Worm (Caenorhabditis elegans) whole organism, L4 larva: ENCODE data around the gene C26B9.1.
A peak's percentile ranks its signal among the peaks of the same experiment; 100 is the strongest.

Source experiments
- F37D6.2 ChIP-seq: sonication (generic microtip); optimal IDR thresholded peaks from 2 replicates; lab custom pipeline; 2016; ENCODE audit warnings: mild to moderate bottlenecking, missing genetic modification characterization, missing compliant biosample characterization
- F44E2.7 ChIP-seq: fragments of 200-800 bp; sonication (Bioruptor generic); IDR thresholded peaks from 2 replicates; pipeline ENCODE4 v2.1.2; 2022; ENCODE audit warnings: missing genetic modification characterization, missing compliant biosample characterization
- Y48G9A.11 ChIP-seq: fragments of 200-800 bp; sonication (Bioruptor generic); IDR thresholded peaks from 2 replicates; pipeline ENCODE4 v1.3.6; 2022; ENCODE audit warnings: missing genetic modification reagents, missing genetic modification characterization, missing compliant biosample characterization
- Y5F2A.4 ChIP-seq: fragments of 200-800 bp; sonication (Bioruptor generic); optimal IDR thresholded peaks from 2 replicates; lab custom pipeline; 2018; ENCODE audit warnings: mild to moderate bottlenecking, missing genetic modification characterization, missing compliant biosample characterization
- ZK337.2 ChIP-seq: fragments of 200-800 bp; sonication (Bioruptor generic); IDR thresholded peaks from 2 replicates; pipeline ENCODE4 v1.3.6; 2022; ENCODE audit warnings: missing genetic modification reagents, missing genetic modification characterization, missing compliant biosample characterization
- aha-1 ChIP-seq: fragments of 150-350 bp; peaks from one replicate; lab custom pipeline; 2014; ENCODE audit warnings: missing biosample characterization, missing genetic modification characterization
- ama-1 ChIP-seq: fragments of 150-350 bp; optimal IDR thresholded peaks from 2 replicates; lab custom pipeline; 2014; ENCODE audit warnings: inconsistent platforms, mixed read lengths
- cey-2 ChIP-seq: sonication (generic microtip); optimal IDR thresholded peaks from 3 replicates; lab custom pipeline; 2017; ENCODE audit warnings: missing genetic modification characterization, mild to moderate bottlenecking, missing compliant biosample characterization, antibody characterized with exemption, borderline replicate concordance; ENCODE audit not compliant: insufficient read depth
- daf-16 ChIP-seq, 3 experiments: sonication (generic microtip); optimal IDR thresholded peaks; 2 replicates each; lab custom pipeline; 2016 to 2017; ENCODE audit warnings: missing genetic modification characterization in 3 of 3, missing genetic modification reagents in 3 of 3, mild to moderate bottlenecking in 2 of 3, missing compliant biosample characterization in 2 of 3, missing biosample characterization in 1 of 3, moderate library complexity in 1 of 3
- dmd-6 ChIP-seq: fragments of 200-800 bp; sonication (Bioruptor generic); IDR thresholded peaks from 2 replicates; pipeline ENCODE4 v1.3.6; 2022; ENCODE audit warnings: missing genetic modification reagents, missing genetic modification characterization, missing compliant biosample characterization
- dmd-8 ChIP-seq: fragments of 200-800 bp; sonication (Bioruptor generic); IDR thresholded peaks from 2 replicates; pipeline ENCODE4 v1.3.6; 2022; ENCODE audit warnings: missing genetic modification characterization, missing compliant biosample characterization
- dmd-9 ChIP-seq: fragments of 200-800 bp; sonication (Bioruptor generic); IDR thresholded peaks from 2 replicates; pipeline ENCODE4 v1.3.6; 2022; ENCODE audit warnings: missing genetic modification reagents, missing genetic modification characterization, missing compliant biosample characterization
- duxl-1 ChIP-seq: sonication (generic microtip); optimal IDR thresholded peaks from 2 replicates; lab custom pipeline; 2016; ENCODE audit warnings: mild to moderate bottlenecking, missing genetic modification characterization, moderate library complexity, missing compliant biosample characterization; ENCODE audit not compliant: poor library complexity
- dve-1 ChIP-seq: sonication (generic microtip); optimal IDR thresholded peaks from 2 replicates; lab custom pipeline; 2017; ENCODE audit warnings: antibody characterized with exemption, mild to moderate bottlenecking, missing genetic modification characterization, missing compliant biosample characterization; ENCODE audit not compliant: insufficient read depth
- egl-27 ChIP-seq: sonication (generic microtip); optimal IDR thresholded peaks from 3 replicates; lab custom pipeline; 2017; ENCODE audit warnings: missing biosample characterization, missing genetic modification reagents, missing genetic modification characterization
- egl-43 ChIP-seq: fragments of 200-800 bp; sonication (Bioruptor generic); IDR thresholded peaks from 2 replicates; pipeline ENCODE4 v1.3.6; 2022; ENCODE audit warnings: missing genetic modification reagents, missing genetic modification characterization, missing compliant biosample characterization
- fos-1 ChIP-seq: fragments of 150-350 bp; optimal IDR thresholded peaks from 2 replicates; lab custom pipeline; 2014; ENCODE audit warnings: missing biosample characterization, missing genetic modification characterization
- gei-8 ChIP-seq: fragments of 200-800 bp; sonication (Bioruptor generic); optimal IDR thresholded peaks from 2 replicates; lab custom pipeline; 2018; ENCODE audit warnings: mild to moderate bottlenecking, missing genetic modification characterization, missing compliant biosample characterization
- hlh-11 ChIP-seq: fragments of 200-800 bp; sonication (Bioruptor generic); optimal IDR thresholded peaks from 2 replicates; lab custom pipeline; 2018; ENCODE audit warnings: mild to moderate bottlenecking, missing genetic modification characterization, missing compliant biosample characterization
- hmg-1.1 ChIP-seq: fragments of 200-800 bp; sonication (Bioruptor generic); IDR thresholded peaks from 2 replicates; pipeline ENCODE4 v1.3.6; 2022; ENCODE audit warnings: missing genetic modification reagents, missing genetic modification characterization, missing compliant biosample characterization
- lim-7 ChIP-seq: fragments of 200-800 bp; sonication (Bioruptor generic); IDR thresholded peaks from 2 replicates; pipeline ENCODE4 v1.3.6; 2022; ENCODE audit warnings: missing genetic modification characterization, missing compliant biosample characterization
- lin-13 ChIP-seq: fragments of 150-350 bp; optimal IDR thresholded peaks from 2 replicates; lab custom pipeline; 2014; ENCODE audit warnings: missing biosample characterization, missing genetic modification reagents, missing genetic modification characterization
- lin-29 ChIP-seq: fragments of 200-800 bp; sonication (Bioruptor generic); IDR thresholded peaks from 2 replicates; pipeline ENCODE4 v1.3.6; 2022; ENCODE audit warnings: missing genetic modification reagents, missing genetic modification characterization, missing compliant biosample characterization
- lin-39 ChIP-seq: fragments of 150-350 bp; optimal IDR thresholded peaks from 2 replicates; lab custom pipeline; 2014; ENCODE audit warnings: missing biosample characterization, missing genetic modification reagents, missing genetic modification characterization
- lir-3 ChIP-seq: sonication (generic microtip); optimal IDR thresholded peaks from 2 replicates; lab custom pipeline; 2016; ENCODE audit warnings: mild to moderate bottlenecking, missing genetic modification characterization, missing compliant biosample characterization
- mdl-1 ChIP-seq, 2 experiments: fragments of 150-350 bp in 1 of 2; sonication (generic microtip) in 1 of 2; optimal IDR thresholded peaks; 2 replicates each; lab custom pipeline; 2014 to 2017; ENCODE audit warnings: missing biosample characterization in 2 of 2, missing genetic modification characterization in 2 of 2
- mep-1 ChIP-seq: fragments of 150-350 bp; sonication (generic microtip); optimal IDR thresholded peaks from 3 replicates; lab custom pipeline; 2014; ENCODE audit warnings: missing biosample characterization, missing genetic modification characterization
- nhr-102 ChIP-seq: sonication (generic microtip); optimal IDR thresholded peaks from 2 replicates; lab custom pipeline; 2016; ENCODE audit warnings: mild to moderate bottlenecking, missing genetic modification characterization, moderate library complexity, missing compliant biosample characterization
- nhr-111 ChIP-seq: fragments of 200-800 bp; sonication (Bioruptor generic); optimal IDR thresholded peaks from 2 replicates; lab custom pipeline; 2018; ENCODE audit warnings: mild to moderate bottlenecking, missing genetic modification characterization, missing compliant biosample characterization
- nhr-28 ChIP-seq: fragments of 150-350 bp; optimal IDR thresholded peaks from 2 replicates; lab custom pipeline; 2014; ENCODE audit warnings: missing biosample characterization, missing genetic modification characterization
- pha-4 ChIP-seq, 2 experiments: fragments of 150-350 bp in 1 of 2; fragments of 200-800 bp in 1 of 2; sonication (Bioruptor generic) in 1 of 2; IDR thresholded peaks in 1 of 2; optimal IDR thresholded peaks in 1 of 2; 2 replicates each; pipeline versions ENCODE4 v1.3.6 to Lab custom; 2014 to 2022; ENCODE audit warnings: missing genetic modification characterization in 2 of 2, missing genetic modification reagents in 2 of 2, missing biosample characterization in 1 of 2, missing compliant biosample characterization in 1 of 2
- pqm-1 ChIP-seq: sonication (generic microtip); optimal IDR thresholded peaks from 2 replicates; lab custom pipeline; 2017; ENCODE audit warnings: missing biosample characterization, missing genetic modification characterization
- rbr-2 ChIP-seq: sonication (generic microtip); optimal IDR thresholded peaks from 2 replicates; lab custom pipeline; 2016; ENCODE audit warnings: missing genotype, missing genetic modification characterization, missing compliant biosample characterization
- sdz-12 ChIP-seq: fragments of 200-800 bp; sonication (Bioruptor generic); optimal IDR thresholded peaks from 2 replicates; lab custom pipeline; 2018; ENCODE audit warnings: mild to moderate bottlenecking, missing genetic modification characterization, missing compliant biosample characterization
- set-16 ChIP-seq: fragments of 200-800 bp; sonication (Bioruptor generic); IDR thresholded peaks from 2 replicates; pipeline ENCODE4 v1.3.6; 2022; ENCODE audit warnings: missing genetic modification reagents, missing genetic modification characterization, missing compliant biosample characterization
- tra-1 ChIP-seq: fragments of 200-800 bp; sonication (Bioruptor generic); IDR thresholded peaks from 2 replicates; pipeline ENCODE4 v1.3.6; 2022; ENCODE audit warnings: missing genetic modification reagents, missing genetic modification characterization, missing compliant biosample characterization
- unc-62 ChIP-seq, 3 experiments: fragments of 150-350 bp in 1 of 3; sonication (generic microtip); optimal IDR thresholded peaks in 2 of 3; peaks in 1 of 3; 1 replicate in 1 of 3; 2 replicates in 2 of 3; lab custom pipeline; 2014 to 2017; ENCODE audit warnings: missing biosample characterization in 3 of 3, missing genetic modification characterization in 3 of 3, missing genetic modification reagents in 3 of 3, missing genotype in 1 of 3
- zag-1 ChIP-seq: fragments of 150-350 bp; optimal IDR thresholded peaks from 2 replicates; lab custom pipeline; 2014; ENCODE audit warnings: missing biosample characterization, missing genetic modification characterization
- zfp-3 ChIP-seq: fragments of 200-800 bp; sonication (Bioruptor generic); conservative IDR thresholded peaks from 2 replicates; pipeline ENCODE4 v1.3.6; 2022; ENCODE audit warnings: missing genetic modification reagents, missing genetic modification characterization, missing compliant biosample characterization
- zip-2 ChIP-seq: fragments of 150-350 bp; optimal IDR thresholded peaks from 2 replicates; lab custom pipeline; 2014; ENCODE audit warnings: missing biosample characterization, missing genetic modification characterization

Gene C26B9.1

DNA sequence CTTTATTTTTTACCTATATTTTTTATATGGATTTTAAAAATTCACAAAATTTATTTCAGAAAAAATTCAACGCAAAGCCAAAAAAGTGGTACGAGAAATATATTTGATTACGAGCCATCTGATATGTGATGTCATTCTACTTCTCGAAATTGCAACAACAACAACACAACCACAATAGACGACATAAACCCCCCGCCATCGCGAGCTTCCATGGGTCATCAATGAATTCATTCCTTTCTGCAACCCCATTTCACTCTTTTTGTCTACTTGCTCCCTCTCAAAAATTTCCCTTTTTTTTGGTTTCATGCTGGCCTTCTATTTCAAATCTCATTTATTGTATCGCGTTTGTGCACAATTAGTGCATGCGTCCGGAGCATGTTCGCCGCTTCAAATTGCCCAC is 3.5 kb downstream of the C26B9.1 start:
- peak; percentile 93 for TF ChIP-seq aha-1 (tag; lab: Kevin White, UChicago)
- no peak for TF ChIP-seq set-16
- no peak for TF ChIP-seq hmg-1.1 (GFP tag; lab: Robert Waterston, UW)
- TF ChIP-seq, all 104 proteins: peak for 1

- TF ChIP-seq unc-62 (GFP tag; optimal IDR thresholded peaks at IDR 0.05 in 1 of 2; lab: Kevin White, UChicago): peak in 1 of 2 experiments; percentile 5
- no peak for TF ChIP-seq unc-62 (tag; optimal IDR thresholded peaks at IDR 0.05; lab: Kevin White, UChicago)
- TF ChIP-seq sdz-12 (GFP tag; lab: Kevin White, UChicago): no peak
- TF ChIP-seq gei-8 (GFP tag; lab: Kevin White, UChicago): no peak
- no peak for TF ChIP-seq dmd-9 (GFP tag; lab: Robert Waterston, UW)
- TF ChIP-seq lin-13 (GFP tag; lab: Kevin White, UChicago): no peak
- peak; percentile 13 for TF ChIP-seq hlh-11
- peak; percentile 94 for TF ChIP-seq aha-1 (tag; lab: Kevin White, UChicago)
- TF ChIP-seq dve-1 (tag; lab: Kevin White, UChicago): no peak
- TF ChIP-seq cey-2 (tag; lab: Kevin White, UChicago): no peak
- peak; percentile 7 for TF ChIP-seq nhr-28 (tag; lab: Kevin White, UChicago)
- TF ChIP-seq duxl-1 (tag; lab: Kevin White, UChicago): peak; percentile 47
- no peak for TF ChIP-seq F44E2.7 (GFP tag; lab: Robert Waterston, UW)
- TF ChIP-seq ZK337.2 (GFP tag; lab: Robert Waterston, UW): no peak
- TF ChIP-seq zfp-3 (GFP tag; lab: Robert Waterston, UW): no peak
- no peak for TF ChIP-seq dmd-6 (GFP tag; lab: Robert Waterston, UW)
- TF ChIP-seq, all 104 proteins: peak for 5
Measured at ce11 chrX:5348529-5349148, 4.3 kb downstream of the C26B9.1 start, which contains the start of gene syx-3. Gene syx-3, plus strand, starts transcription at chrX:5349098.

ce11 chrX:5354022-5354876 is 9.9 kb downstream of the C26B9.1 start, which contains the start of gene pfn-2:
Gene pfn-2, minus strand, starts transcription at chrX:5354072.
- TF ChIP-seq mep-1: peak; percentile 33
- TF ChIP-seq dmd-8: no peak
- TF ChIP-seq pha-4 (GFP tag; IDR thresholded peaks at IDR 0.05; lab: Robert Waterston, UW): peak; percentile 5; the same call in 1 of the 2 replicates
- no peak for TF ChIP-seq pha-4 (tag; optimal IDR thresholded peaks at IDR 0.05; lab: Kevin White, UChicago)
- TF ChIP-seq fos-1: no peak
- TF ChIP-seq Y5F2A.4: no peak
- no peak for TF ChIP-seq ama-1 (lab: Kevin White, UChicago)
- TF ChIP-seq lin-29 (GFP tag; lab: Robert Waterston, UW): peak; percentile 40; the same call in 1 of the 2 replicates
- peak; percentile 14 for TF ChIP-seq nhr-111 (GFP tag; lab: Kevin White, UChicago)
- 0 out of 2 replicates have a peak, but pooled peaks have one; percentile 72 for TF ChIP-seq egl-43 (GFP tag; lab: Robert Waterston, UW)
- no peak for TF ChIP-seq egl-27
- TF ChIP-seq cey-2 (tag; lab: Kevin White, UChicago): no peak
- no peak for TF ChIP-seq F37D6.2 (tag; lab: Kevin White, UChicago)
- peak; percentile 63 for TF ChIP-seq hlh-11
- peak; percentile 38 for TF ChIP-seq pqm-1 (tag; lab: Kevin White, UChicago)
- no peak for TF ChIP-seq nhr-102 (tag; lab: Kevin White, UChicago)
- TF ChIP-seq Y48G9A.11: no peak
- no peak for TF ChIP-seq lir-3 (tag; lab: Kevin White, UChicago)
- peak; percentile 47 for TF ChIP-seq rbr-2 (tag; lab: Kevin White, UChicago)
- no peak for TF ChIP-seq daf-16 (GFP tag; optimal IDR thresholded peaks at IDR 0.05; lab: Kevin White, UChicago)
- peak; percentile 76 for TF ChIP-seq daf-16 (tag; optimal IDR thresholded peaks at IDR 0.05; lab: Kevin White, UChicago)
- no peak for TF ChIP-seq tra-1
- no peak for TF ChIP-seq zip-2 (tag; lab: Kevin White, UChicago)
- peak; percentile 94 for TF ChIP-seq set-16
- 0 out of 2 replicates have a peak, but pooled peaks have one; percentile 8 for TF ChIP-seq lim-7
- TF ChIP-seq mdl-1 (tag; optimal IDR thresholded peaks at IDR 0.05; lab: Kevin White, UChicago): peak in 1 of 2 experiments; percentile 48
- TF ChIP-seq hmg-1.1 (GFP tag; lab: Robert Waterston, UW): peak; percentile 69
- TF ChIP-seq dmd-6 (GFP tag; lab: Robert Waterston, UW): peak; percentile 40
- no peak for TF ChIP-seq zag-1 (tag; lab: Kevin White, UChicago)
- peak in 1 of 2 experiments; percentile 66 for TF ChIP-seq unc-62 (GFP tag; optimal IDR thresholded peaks at IDR 0.05 in 1 of 2; lab: Kevin White, UChicago)
- TF ChIP-seq unc-62 (tag; optimal IDR thresholded peaks at IDR 0.05; lab: Kevin White, UChicago): no peak
- no peak for TF ChIP-seq lin-39 (tag; lab: Kevin White, UChicago)
